Fruit fly (Drosophila melanogaster) whole organism, embryonic: Measurements from ENCODE around the gene CG33331.

Experiments used
- Asciz ChIP-seq: fragments of 200-800 bp; sonication (Bioruptor generic); optimal IDR thresholded peaks from 2 replicates; lab custom pipeline; 2017; ENCODE audit warnings: missing biosample characterization, mild to moderate bottlenecking, missing genetic modification characterization, missing genetic modification reagents
- CG10321 ChIP-seq: fragments of 200-800 bp; sonication (Bioruptor generic); IDR thresholded peaks from 2 replicates; pipeline ENCODE4 v1.3.6; 2022; ENCODE audit warnings: missing biosample characterization, missing genetic modification characterization
- CG10462 ChIP-seq: fragments of 200-800 bp; sonication (Bioruptor generic); optimal IDR thresholded peaks from 2 replicates; lab custom pipeline; 2016; ENCODE audit warnings: missing biosample characterization, missing genetic modification characterization
- CG10565 ChIP-seq: fragments of 200-800 bp; sonication (Bioruptor generic); optimal IDR thresholded peaks from 3 replicates; lab custom pipeline; 2016; ENCODE audit warnings: missing biosample characterization, mild to moderate bottlenecking, missing genetic modification characterization
- CG11456 ChIP-seq: fragments of 200-800 bp; sonication (Bioruptor generic); IDR thresholded peaks from 3 replicates; pipeline ENCODE4 v1.3.6; 2022; ENCODE audit warnings: missing biosample characterization, missing genetic modification characterization
- CG12769 ChIP-seq: fragments of 200-800 bp; sonication (Bioruptor generic); optimal IDR thresholded peaks from 2 replicates; lab custom pipeline; 2019; ENCODE audit warnings: missing biosample characterization, mild to moderate bottlenecking, missing genetic modification characterization, moderate library complexity
- CG15073 ChIP-seq: fragments of 200-800 bp; sonication (Bioruptor generic); optimal IDR thresholded peaks from 2 replicates; lab custom pipeline; 2016; ENCODE audit warnings: missing biosample characterization, missing genetic modification characterization
- CG15514 ChIP-seq: fragments of 200-800 bp; sonication (Bioruptor generic); optimal IDR thresholded peaks from 3 replicates; lab custom pipeline; 2017; ENCODE audit warnings: missing biosample characterization, missing genetic modification characterization, mild to moderate bottlenecking, moderate library complexity, missing genetic modification reagents
- CG15696 ChIP-seq: fragments of 200-800 bp; sonication (Bioruptor generic); optimal IDR thresholded peaks from 2 replicates; lab custom pipeline; 2019; ENCODE audit warnings: missing biosample characterization, mild to moderate bottlenecking, missing genetic modification characterization, moderate library complexity
- CG16813 ChIP-seq: fragments of 200-800 bp; sonication (Bioruptor generic); IDR thresholded peaks from 3 replicates; pipeline ENCODE4 v1.3.6; 2022; ENCODE audit warnings: missing biosample characterization, missing genetic modification characterization; ENCODE audit not compliant: partially characterized antibody
- CG17568 ChIP-seq: fragments of 200-800 bp; sonication (Bioruptor generic); optimal IDR thresholded peaks from 2 replicates; lab custom pipeline; 2018; ENCODE audit warnings: missing biosample characterization, mild to moderate bottlenecking, missing genetic modification characterization, moderate library complexity
- CG17912 ChIP-seq: fragments of 200-800 bp; sonication (Bioruptor generic); optimal IDR thresholded peaks from 2 replicates; lab custom pipeline; 2018; ENCODE audit warnings: missing biosample characterization, mild to moderate bottlenecking, missing genetic modification characterization
- CG18011 ChIP-seq: fragments of 200-800 bp; sonication (Bioruptor generic); optimal IDR thresholded peaks from 2 replicates; lab custom pipeline; 2017; ENCODE audit warnings: missing biosample characterization, missing genetic modification characterization, mild to moderate bottlenecking, moderate library complexity, missing genotype
- CG32532 ChIP-seq: fragments of 200-800 bp; sonication (Bioruptor generic); IDR thresholded peaks from 2 replicates; pipeline ENCODE4 v1.3.6; 2022; ENCODE audit warnings: missing biosample characterization, missing genetic modification characterization
- CG32767 ChIP-seq: fragments of 200-800 bp; sonication (Bioruptor generic); IDR thresholded peaks from 2 replicates; pipeline ENCODE4 v1.3.6; 2022; ENCODE audit warnings: missing biosample characterization, missing genetic modification characterization
- CG32772 ChIP-seq: fragments of 200-800 bp; sonication (Bioruptor generic); IDR thresholded peaks from 2 replicates; pipeline ENCODE4 v1.3.6; 2022; ENCODE audit warnings: missing biosample characterization, missing genetic modification characterization
- CG42726 ChIP-seq: fragments of 200-800 bp; sonication (Bioruptor generic); IDR thresholded peaks from 2 replicates; pipeline ENCODE4 v1.3.6; 2022; ENCODE audit warnings: missing biosample characterization, missing genetic modification characterization; ENCODE audit not compliant: partially characterized antibody
- CG4404 ChIP-seq: fragments of 200-800 bp; sonication (Bioruptor generic); IDR thresholded peaks from 2 replicates; pipeline ENCODE4 v1.3.6; 2022; ENCODE audit warnings: missing biosample characterization, missing genetic modification characterization
- CG7786 ChIP-seq: fragments of 200-800 bp; sonication (Bioruptor generic); optimal IDR thresholded peaks from 2 replicates; lab custom pipeline; 2016; ENCODE audit warnings: missing biosample characterization, missing genetic modification characterization
- CG7928 ChIP-seq: fragments of 200-800 bp; sonication (Bioruptor generic); optimal IDR thresholded peaks from 2 replicates; lab custom pipeline; 2017; ENCODE audit warnings: missing biosample characterization, mild to moderate bottlenecking, missing genetic modification characterization
- CG8089 ChIP-seq: fragments of 200-800 bp; sonication (Bioruptor generic); optimal IDR thresholded peaks from 3 replicates; lab custom pipeline; 2016; ENCODE audit warnings: missing biosample characterization, missing genetic modification characterization
- Dfd ChIP-seq, 2 experiments: fragments of >200 bp; optimal IDR thresholded peaks; 2 replicates each; lab custom pipeline; 2017; ENCODE audit warnings: missing biosample characterization in 2 of 2, missing genetic modification characterization in 2 of 2
- Dll ChIP-seq: fragments of 200-800 bp; sonication (Bioruptor generic); IDR thresholded peaks from 4 replicates; pipeline ENCODE4 v1.3.6; 2022; ENCODE audit warnings: missing biosample characterization, missing genetic modification characterization; ENCODE audit not compliant: partially characterized antibody
- HHEX ChIP-seq: fragments of 200-800 bp; sonication (Bioruptor generic); optimal IDR thresholded peaks from 3 replicates; lab custom pipeline; 2017; ENCODE audit warnings: missing biosample characterization, mild to moderate bottlenecking, missing genetic modification characterization, missing genetic modification reagents
- Hand ChIP-seq: fragments of 200-800 bp; sonication (Bioruptor generic); optimal IDR thresholded peaks from 2 replicates; lab custom pipeline; 2017; ENCODE audit warnings: mild to moderate bottlenecking, missing biosample characterization, missing genetic modification reagents, missing genetic modification characterization
- Hmr ChIP-seq: fragments of 200-800 bp; sonication (Bioruptor generic); optimal IDR thresholded peaks from 3 replicates; lab custom pipeline; 2017; ENCODE audit warnings: mild to moderate bottlenecking, missing biosample characterization, missing genetic modification reagents, missing genetic modification characterization
- Lim3 ChIP-seq: fragments of 200-800 bp; sonication (Bioruptor generic); IDR thresholded peaks from 2 replicates; pipeline ENCODE4 v1.3.6; 2022; ENCODE audit warnings: missing biosample characterization, missing genetic modification characterization
- MESR4 ChIP-seq: fragments of 200-800 bp; sonication (Bioruptor generic); optimal IDR thresholded peaks from 2 replicates; lab custom pipeline; 2018; ENCODE audit warnings: missing biosample characterization, mild to moderate bottlenecking, missing genetic modification characterization, moderate library complexity
- MTF-1 ChIP-seq: fragments of 200-800 bp; sonication (Bioruptor generic); optimal IDR thresholded peaks from 2 replicates; lab custom pipeline; 2018; ENCODE audit warnings: missing biosample characterization, mild to moderate bottlenecking, missing genetic modification characterization, borderline replicate concordance
- Max ChIP-seq: fragments of 200-800 bp; sonication (Bioruptor generic); optimal IDR thresholded peaks from 2 replicates; lab custom pipeline; 2016; ENCODE audit warnings: missing biosample characterization, mild to moderate bottlenecking, missing genetic modification characterization
- NK7.1 ChIP-seq: fragments of 200-800 bp; sonication (Bioruptor generic); optimal IDR thresholded peaks from 3 replicates; lab custom pipeline; 2016; ENCODE audit warnings: missing biosample characterization, missing genetic modification characterization
- Optix ChIP-seq: fragments of 200-800 bp; sonication (Bioruptor generic); IDR thresholded peaks from 3 replicates; pipeline ENCODE4 v1.3.6; 2022; ENCODE audit warnings: missing biosample characterization, missing genetic modification characterization
- Sry-β ChIP-seq: fragments of 200-800 bp; sonication (Bioruptor generic); optimal IDR thresholded peaks from 2 replicates; lab custom pipeline; 2018; ENCODE audit warnings: missing biosample characterization, mild to moderate bottlenecking, missing genetic modification characterization, moderate library complexity
- cg ChIP-seq: fragments of 200-800 bp; sonication (Bioruptor generic); optimal IDR thresholded peaks from 3 replicates; lab custom pipeline; 2019; ENCODE audit warnings: missing biosample characterization, mild to moderate bottlenecking, missing genetic modification characterization, moderate library complexity
- croc ChIP-seq: fragments of 200-800 bp; sonication (Bioruptor generic); conservative IDR thresholded peaks from 3 replicates; pipeline ENCODE4 v1.3.6; 2022; ENCODE audit warnings: missing biosample characterization, missing genetic modification characterization
- dan ChIP-seq: fragments of 200-800 bp; sonication (Bioruptor generic); IDR thresholded peaks from 2 replicates; pipeline ENCODE4 v1.3.6; 2022; ENCODE audit warnings: missing biosample characterization, missing genetic modification characterization
- dysf ChIP-seq: fragments of 200-800 bp; sonication (Bioruptor generic); IDR thresholded peaks from 3 replicates; pipeline ENCODE4 v1.3.6; 2022; ENCODE audit warnings: missing biosample characterization, missing genetic modification characterization
- eyg ChIP-seq: fragments of 200-800 bp; sonication (Bioruptor generic); optimal IDR thresholded peaks from 3 replicates; lab custom pipeline; 2016; ENCODE audit warnings: missing biosample characterization, missing genetic modification characterization
- ftz-f1 ChIP-seq: fragments of 200-800 bp; sonication (Bioruptor generic); optimal IDR thresholded peaks from 2 replicates; lab custom pipeline; 2016; ENCODE audit warnings: missing biosample characterization, missing genetic modification characterization
- inv ChIP-seq: fragments of 200-800 bp; sonication (Bioruptor generic); IDR thresholded peaks from 2 replicates; pipeline ENCODE4 v1.3.6; 2022; ENCODE audit warnings: missing biosample characterization, missing genetic modification characterization; ENCODE audit not compliant: partially characterized antibody
- sc ChIP-seq, 3 experiments: fragments of >200 bp in 2 of 3; fragments of 200-800 bp in 1 of 3; sonication (Bioruptor generic) in 1 of 3; optimal IDR thresholded peaks; 2 replicates in 2 of 3; 3 replicates in 1 of 3; lab custom pipeline; 2017; ENCODE audit warnings: mild to moderate bottlenecking in 1 of 3, missing biosample characterization in 1 of 3, missing genetic modification characterization in 1 of 3, missing genetic modification reagents in 1 of 3
- sd ChIP-seq: fragments of 200-800 bp; sonication (Bioruptor generic); optimal IDR thresholded peaks from 3 replicates; lab custom pipeline; 2018; ENCODE audit warnings: missing biosample characterization, mild to moderate bottlenecking, missing genetic modification characterization, moderate library complexity
- sr ChIP-seq: fragments of 200-800 bp; sonication (Bioruptor generic); IDR thresholded peaks from 3 replicates; pipeline ENCODE4 v1.3.6; 2022; ENCODE audit warnings: missing biosample characterization, missing genetic modification characterization
- sug ChIP-seq: fragments of 200-800 bp; optimal IDR thresholded peaks from 2 replicates; lab custom pipeline; 2019; ENCODE audit warnings: missing biosample characterization, mild to moderate bottlenecking, missing genetic modification characterization, moderate library complexity
- tio ChIP-seq: fragments of 200-800 bp; sonication (Bioruptor generic); optimal IDR thresholded peaks from 2 replicates; lab custom pipeline; 2017; ENCODE audit warnings: missing biosample characterization, missing genetic modification characterization, inconsistent platforms
- unc-4 ChIP-seq: fragments of 200-800 bp; sonication (Bioruptor generic); IDR thresholded peaks from 2 replicates; pipeline ENCODE4 v1.3.6; 2022; ENCODE audit warnings: missing biosample characterization, missing genetic modification characterization; ENCODE audit not compliant: partially characterized antibody
- yki ChIP-seq: fragments of >200 bp; optimal IDR thresholded peaks from 3 replicates; lab custom pipeline; 2018

The CG33331 gene

dm6 chr3R:14893791-14894782 is 7.8 kb downstream of the CG33331 start, which contains the start of gene Dph2 (continued):
- TF ChIP-seq CG12769 (tag; lab: Kevin White, UChicago) (no peak), CG32767 (GFP tag; lab: Robert Waterston, UW) (peak; percentile 77), CG16813 (GFP tag; lab: Robert Waterston, UW) (no peak), CG32772 (GFP tag; lab: Robert Waterston, UW) (peak; percentile 75), inv (no peak), CG11456 (GFP tag; lab: Robert Waterston, UW) (peak; percentile 76), Dll (GFP tag; lab: Robert Waterston, UW) (no peak), Max (no peak), sc (optimal IDR thresholded peaks at IDR 0.05; lab: Kevin White, UChicago) (no peak), sc (GFP tag; optimal IDR thresholded peaks at IDR 0.05; lab: Kevin White, UChicago) (no peak), MTF-1 (peak; percentile 30), CG17912 (GFP tag; lab: Kevin White, UChicago) (no peak), eyg (GFP tag; lab: Kevin White, UChicago) (no peak), CG15696 (peak; percentile 70), MESR4 (GFP tag; lab: Kevin White, UChicago) (peak; percentile 72), dan (GFP tag; lab: Robert Waterston, UW) (no peak), CG17568 (GFP tag; lab: Kevin White, UChicago) (no peak), CG10321 (GFP tag; lab: Robert Waterston, UW) (peak; percentile 61), croc (peak; percentile 52), CG18011 (no peak), CG10462 (GFP tag; lab: Kevin White, UChicago) (no peak), Lim3 (no peak), tio (GFP tag; lab: Kevin White, UChicago) (no peak), CG8089 (GFP tag; lab: Kevin White, UChicago) (no peak), Hmr (GFP tag; lab: Kevin White, UChicago) (no peak), Sry-β (GFP tag; lab: Kevin White, UChicago) (no peak), CG42726 (GFP tag; lab: Robert Waterston, UW) (0 out of 2 replicates have a peak, but pooled peaks have one; percentile 57), CG32532 (GFP tag; lab: Robert Waterston, UW) (peak; percentile 92), unc-4 (GFP tag; lab: Robert Waterston, UW) (no peak), yki (lab: Kevin White, UChicago) (no peak), sug (peak; percentile 65), CG7928 (no peak), CG15073 (GFP tag; lab: Kevin White, UChicago) (no peak), sd (no peak), cg (GFP tag; lab: Kevin White, UChicago) (no peak), NK7.1 (no peak), dysf (GFP tag; lab: Robert Waterston, UW) (peak; percentile 75; the same call in 2 of the 3 replicates), CG10565 (no peak), CG7786 (peak; percentile 20), Optix (GFP tag; lab: Robert Waterston, UW) (no peak), HHEX (peak; percentile 37), ftz-f1 (GFP tag; lab: Kevin White, UChicago) (peak; percentile 92), CG4404 (GFP tag; lab: Robert Waterston, UW) (peak; percentile 33; the same call in 1 of the 2 replicates), sr (GFP tag; lab: Robert Waterston, UW) (no peak), Hand (no peak), Dfd (GFP tag; optimal IDR thresholded peaks at IDR 0.05; lab: Kevin White, UChicago) (no peak), Asciz (GFP tag; lab: Kevin White, UChicago) (peak; percentile 38), CG15514 (peak; percentile 66)
